Fruit fly (Drosophila melanogaster) whole organism, embryonic: ENCODE measurements around the gene nod.

Experiments used
- Atf3 ChIP-seq: fragments of 200-800 bp; sonication (Bioruptor generic); optimal IDR thresholded peaks from 3 replicates; lab custom pipeline; 2016; ENCODE audit warnings: missing biosample characterization, missing genetic modification characterization
- CG11398 ChIP-seq: fragments of 200-800 bp; sonication (Bioruptor generic); optimal IDR thresholded peaks from 2 replicates; lab custom pipeline; 2016; ENCODE audit warnings: missing biosample characterization, missing genetic modification characterization
- CG12155 ChIP-seq: fragments of 200-800 bp; sonication (Bioruptor generic); optimal IDR thresholded peaks from 3 replicates; lab custom pipeline; 2016; ENCODE audit warnings: missing biosample characterization, missing genetic modification characterization
- CG1233 ChIP-seq: fragments of 200-800 bp; sonication (Bioruptor generic); optimal IDR thresholded peaks from 4 replicates; lab custom pipeline; 2018; ENCODE audit warnings: missing biosample characterization, mild to moderate bottlenecking, missing genetic modification characterization
- CG13123 ChIP-seq: fragments of 200-800 bp; sonication (Bioruptor generic); optimal IDR thresholded peaks from 2 replicates; lab custom pipeline; 2016; ENCODE audit warnings: missing biosample characterization, missing genetic modification characterization
- CG16815 ChIP-seq: fragments of 200-800 bp; sonication (Bioruptor generic); optimal IDR thresholded peaks from 3 replicates; lab custom pipeline; 2017; ENCODE audit warnings: missing biosample characterization, mild to moderate bottlenecking, missing genetic modification characterization
- CG17328 ChIP-seq: fragments of 200-800 bp; sonication (Bioruptor generic); IDR thresholded peaks from 2 replicates; pipeline ENCODE4 v1.3.6; 2022; ENCODE audit warnings: missing biosample characterization, missing genetic modification characterization
- CG18011 ChIP-seq: fragments of 200-800 bp; sonication (Bioruptor generic); optimal IDR thresholded peaks from 2 replicates; lab custom pipeline; 2017; ENCODE audit warnings: missing biosample characterization, missing genetic modification characterization, mild to moderate bottlenecking, moderate library complexity, missing genotype
- CG18476 ChIP-seq: fragments of 200-800 bp; sonication (Bioruptor generic); optimal IDR thresholded peaks from 2 replicates; lab custom pipeline; 2016; ENCODE audit warnings: missing biosample characterization, mild to moderate bottlenecking, missing genetic modification characterization
- CG2875 ChIP-seq: fragments of 200-800 bp; sonication (Bioruptor generic); optimal IDR thresholded peaks from 2 replicates; lab custom pipeline; 2017; ENCODE audit warnings: missing biosample characterization, mild to moderate bottlenecking, missing genetic modification characterization, missing genetic modification reagents
- CG4730 ChIP-seq: fragments of 200-800 bp; sonication (Bioruptor generic); IDR thresholded peaks from 2 replicates; pipeline ENCODE4 v1.3.6; 2022; ENCODE audit warnings: missing biosample characterization, missing genetic modification characterization
- CG5180 ChIP-seq: fragments of 200-800 bp; sonication (Bioruptor generic); optimal IDR thresholded peaks from 3 replicates; lab custom pipeline; 2017; ENCODE audit warnings: missing biosample characterization, missing genetic modification characterization, mild to moderate bottlenecking, moderate library complexity, missing genetic modification reagents
- CG6689 ChIP-seq: fragments of 200-800 bp; sonication (Bioruptor generic); IDR thresholded peaks from 2 replicates; pipeline ENCODE4 v1.3.6; 2022; ENCODE audit warnings: missing biosample characterization, missing genetic modification characterization
- CG6765 ChIP-seq: fragments of 200-800 bp; sonication (Bioruptor generic); optimal IDR thresholded peaks from 3 replicates; lab custom pipeline; 2017; ENCODE audit warnings: missing biosample characterization, mild to moderate bottlenecking, missing genetic modification characterization
- CG7357 ChIP-seq: fragments of 200-800 bp; sonication (Bioruptor generic); IDR thresholded peaks from 3 replicates; pipeline ENCODE4 v1.3.6; 2022; ENCODE audit warnings: missing biosample characterization, missing genetic modification characterization
- CG7928 ChIP-seq: fragments of 200-800 bp; sonication (Bioruptor generic); optimal IDR thresholded peaks from 2 replicates; lab custom pipeline; 2017; ENCODE audit warnings: missing biosample characterization, mild to moderate bottlenecking, missing genetic modification characterization
- CG8089 ChIP-seq: fragments of 200-800 bp; sonication (Bioruptor generic); optimal IDR thresholded peaks from 3 replicates; lab custom pipeline; 2016; ENCODE audit warnings: missing biosample characterization, missing genetic modification characterization
- CG9817 ChIP-seq: fragments of 200-800 bp; sonication (Bioruptor generic); optimal IDR thresholded peaks from 2 replicates; lab custom pipeline; 2018; ENCODE audit warnings: missing biosample characterization, mild to moderate bottlenecking, missing genetic modification characterization, moderate library complexity
- Dad ChIP-seq: fragments of 200-800 bp; sonication (Bioruptor generic); optimal IDR thresholded peaks from 3 replicates; lab custom pipeline; 2016; ENCODE audit warnings: missing biosample characterization, missing genetic modification characterization
- Doc2 ChIP-seq: fragments of 200-800 bp; sonication (Bioruptor generic); IDR thresholded peaks from 2 replicates; pipeline ENCODE4 v1.3.6; 2022; ENCODE audit warnings: missing biosample characterization, missing genetic modification characterization
- Ets65A ChIP-seq: fragments of 200-800 bp; sonication (Bioruptor generic); peaks from one replicate; lab custom pipeline; 2016; ENCODE audit warnings: missing biosample characterization, missing genetic modification characterization
- Ets97D ChIP-seq: fragments of 200-800 bp; sonication (Bioruptor generic); optimal IDR thresholded peaks from 3 replicates; lab custom pipeline; 2016; ENCODE audit warnings: missing biosample characterization, missing genetic modification characterization
- GATAe ChIP-seq: fragments of 200-800 bp; sonication (Bioruptor generic); conservative IDR thresholded peaks from 2 replicates; pipeline ENCODE4 v1.3.6; 2022; ENCODE audit warnings: missing biosample characterization, missing genetic modification characterization
- Gug ChIP-seq: fragments of 200-800 bp; sonication (Bioruptor generic); IDR thresholded peaks from 4 replicates; pipeline ENCODE4 v1.3.6; 2022; ENCODE audit warnings: missing biosample characterization, missing genetic modification characterization
- Mrtf ChIP-seq: fragments of 200-800 bp; sonication (Bioruptor generic); IDR thresholded peaks from 3 replicates; pipeline ENCODE4 v1.3.6; 2022; ENCODE audit warnings: missing biosample characterization, missing genetic modification characterization
- Nf-YA ChIP-seq: fragments of 200-800 bp; sonication (Bioruptor generic); IDR thresholded peaks from 2 replicates; pipeline ENCODE4 v1.3.6; 2022; ENCODE audit warnings: missing biosample characterization, missing genetic modification characterization
- Usf ChIP-seq: fragments of 200-800 bp; sonication (Bioruptor generic); optimal IDR thresholded peaks from 2 replicates; lab custom pipeline; 2017; ENCODE audit warnings: missing genotype, missing biosample characterization, missing genetic modification characterization
- ab ChIP-seq: fragments of 200-800 bp; sonication (Bioruptor generic); optimal IDR thresholded peaks from 2 replicates; lab custom pipeline; 2016; ENCODE audit warnings: missing biosample characterization, missing genetic modification characterization
- ara ChIP-seq: fragments of 200-800 bp; sonication (Bioruptor generic); IDR thresholded peaks from 2 replicates; pipeline ENCODE4 v1.3.6; 2022; ENCODE audit warnings: missing biosample characterization, missing genetic modification characterization
- ase ChIP-seq: fragments of 200-800 bp; sonication (Bioruptor generic); IDR thresholded peaks from 3 replicates; pipeline ENCODE4 v1.3.6; 2022; ENCODE audit warnings: missing biosample characterization, missing genetic modification characterization
- az2 ChIP-seq: fragments of 200-800 bp; sonication (Bioruptor generic); optimal IDR thresholded peaks from 3 replicates; lab custom pipeline; 2016; ENCODE audit warnings: missing biosample characterization, missing genetic modification characterization
- caup ChIP-seq: fragments of 200-800 bp; sonication (Bioruptor generic); optimal IDR thresholded peaks from 3 replicates; lab custom pipeline; 2017; ENCODE audit warnings: missing biosample characterization, mild to moderate bottlenecking, missing genetic modification characterization, moderate library complexity; ENCODE audit not compliant: severe bottlenecking
- chn ChIP-seq: fragments of 200-800 bp; sonication (Bioruptor generic); optimal IDR thresholded peaks from 2 replicates; lab custom pipeline; 2016; ENCODE audit warnings: missing biosample characterization, missing genetic modification characterization
- croc ChIP-seq: fragments of 200-800 bp; sonication (Bioruptor generic); conservative IDR thresholded peaks from 3 replicates; pipeline ENCODE4 v1.3.6; 2022; ENCODE audit warnings: missing biosample characterization, missing genetic modification characterization
- crp ChIP-seq, 2 experiments: fragments of 200-800 bp; sonication (Bioruptor generic); optimal IDR thresholded peaks; 2 replicates in 1 of 2; 3 replicates in 1 of 2; lab custom pipeline; 2017; ENCODE audit warnings: missing biosample characterization in 2 of 2, missing genetic modification characterization in 2 of 2, mild to moderate bottlenecking in 1 of 2, moderate library complexity in 1 of 2
- cwo ChIP-seq: fragments of 200-800 bp; sonication (Bioruptor generic); optimal IDR thresholded peaks from 3 replicates; lab custom pipeline; 2017; ENCODE audit warnings: missing biosample characterization, missing genetic modification characterization, mild to moderate bottlenecking, moderate library complexity, missing genetic modification reagents
- esg ChIP-seq: fragments of 200-800 bp; sonication (Bioruptor generic); conservative IDR thresholded peaks from 2 replicates; pipeline ENCODE4 v1.3.6; 2022; ENCODE audit warnings: missing biosample characterization, missing genetic modification characterization
- gfzf ChIP-seq: fragments of 200-800 bp; sonication (Bioruptor generic); optimal IDR thresholded peaks from 2 replicates; lab custom pipeline; 2016; ENCODE audit warnings: missing biosample characterization, mild to moderate bottlenecking, missing genetic modification characterization, moderate library complexity
- nerfin-2 ChIP-seq: fragments of 200-800 bp; sonication (Bioruptor generic); IDR thresholded peaks from 2 replicates; pipeline ENCODE4 v1.3.6; 2022; ENCODE audit warnings: missing biosample characterization, missing genetic modification characterization; ENCODE audit not compliant: partially characterized antibody
- pan ChIP-seq, 4 experiments: fragments of >200 bp in 3 of 4; fragments of 200-800 bp in 1 of 4; sonication (Bioruptor generic) in 1 of 4; optimal IDR thresholded peaks in 3 of 4; IDR thresholded peaks in 1 of 4; 2 replicates each; pipeline versions ENCODE4 v1.3.6 to Lab custom; 2017 to 2022; ENCODE audit warnings: missing biosample characterization in 2 of 4, missing genetic modification characterization in 2 of 4, mixed read lengths in 1 of 4
- pb ChIP-seq: fragments of 200-800 bp; sonication (Bioruptor generic); optimal IDR thresholded peaks from 3 replicates; lab custom pipeline; 2016; ENCODE audit warnings: missing biosample characterization, missing genetic modification characterization
- pros ChIP-seq: fragments of 200-800 bp; sonication (Bioruptor generic); optimal IDR thresholded peaks from 3 replicates; lab custom pipeline; 2019; ENCODE audit warnings: missing biosample characterization, mild to moderate bottlenecking, missing genetic modification characterization, moderate library complexity
- sd ChIP-seq: fragments of 200-800 bp; sonication (Bioruptor generic); optimal IDR thresholded peaks from 3 replicates; lab custom pipeline; 2018; ENCODE audit warnings: missing biosample characterization, mild to moderate bottlenecking, missing genetic modification characterization, moderate library complexity
- sima ChIP-seq: fragments of 200-800 bp; sonication (Bioruptor generic); optimal IDR thresholded peaks from 2 replicates; lab custom pipeline; 2016; ENCODE audit warnings: missing biosample characterization, missing genetic modification characterization
- sob ChIP-seq: fragments of 200-800 bp; sonication (Bioruptor generic); IDR thresholded peaks from 2 replicates; pipeline ENCODE4 v1.3.6; 2022; ENCODE audit warnings: missing biosample characterization, missing genetic modification characterization
- sug ChIP-seq: fragments of 200-800 bp; optimal IDR thresholded peaks from 2 replicates; lab custom pipeline; 2019; ENCODE audit warnings: missing biosample characterization, mild to moderate bottlenecking, missing genetic modification characterization, moderate library complexity
- vfl ChIP-seq: fragments of 200-800 bp; sonication (Bioruptor generic); optimal IDR thresholded peaks from 2 replicates; lab custom pipeline; 2016; ENCODE audit warnings: missing biosample characterization, missing genetic modification characterization
- vnd ChIP-seq: fragments of 200-800 bp; sonication (Bioruptor generic); IDR thresholded peaks from 3 replicates; pipeline ENCODE4 v1.3.6; 2022; ENCODE audit warnings: missing biosample characterization, missing genetic modification characterization; ENCODE audit not compliant: partially characterized antibody
- wek ChIP-seq: fragments of 200-800 bp; sonication (Bioruptor generic); optimal IDR thresholded peaks from 3 replicates; lab custom pipeline; 2018; ENCODE audit warnings: missing biosample characterization, mild to moderate bottlenecking, missing genetic modification characterization, moderate library complexity

Gene nod

DNA sequence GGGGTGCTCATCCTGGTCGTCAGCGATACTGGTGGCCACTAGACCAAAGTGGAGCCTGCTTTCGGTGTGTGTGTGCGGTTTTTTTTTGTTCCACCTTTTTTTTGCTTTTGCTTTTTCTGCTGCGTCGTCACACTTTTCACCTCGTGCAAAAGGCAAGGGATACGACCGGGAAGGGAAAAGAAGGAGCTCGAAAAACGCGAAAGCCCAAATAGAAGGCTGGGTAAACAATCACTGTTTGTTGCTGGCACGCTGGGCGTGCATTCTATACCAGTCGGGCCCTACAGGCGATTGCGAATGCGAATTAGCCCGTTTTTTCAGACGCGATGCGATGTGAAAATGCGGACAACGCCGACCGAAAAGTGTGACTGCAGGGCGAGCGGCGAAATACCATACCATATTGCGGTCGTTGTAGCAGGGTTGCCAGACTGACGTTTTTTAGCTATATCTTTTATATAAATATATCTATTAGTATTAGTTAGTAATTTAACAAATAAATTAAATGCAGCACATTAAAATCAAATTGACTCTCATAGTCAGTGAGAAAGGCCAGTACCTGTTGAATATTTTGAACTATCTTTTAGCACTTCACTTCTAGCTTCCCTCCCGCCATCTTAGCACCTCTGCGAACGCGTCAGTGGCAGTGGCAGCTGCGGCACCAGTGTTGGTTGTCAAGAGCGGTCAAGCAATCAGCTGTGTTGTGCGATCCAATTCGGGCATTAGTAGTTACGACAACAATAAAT lies 10.4 kb upstream of the nod start, which contains the start of the genes Polr2A and CG11699 (continued):
- TF ChIP-seq Mrtf = no peak
- TF ChIP-seq Ets65A (GFP tag; lab: Kevin White, UChicago) = peak; percentile 81
- TF ChIP-seq CG2875 = no peak
- TF ChIP-seq CG18011 (GFP tag; lab: Kevin White, UChicago) = no peak
- TF ChIP-seq CG9817 (tag; lab: Kevin White, UChicago) = peak; percentile 53
- TF ChIP-seq CG1233 (GFP tag; lab: Kevin White, UChicago) = peak; percentile 14
- TF ChIP-seq caup = no peak
- no peak; the same call in 2 of the 3 replicates for TF ChIP-seq croc (GFP tag; lab: Robert Waterston, UW)
- no peak for TF ChIP-seq CG5180 (GFP tag; lab: Kevin White, UChicago)
- no peak for TF ChIP-seq cwo (GFP tag; lab: Kevin White, UChicago)
- no peak for TF ChIP-seq CG18476 (GFP tag; lab: Kevin White, UChicago)
- TF ChIP-seq CG7357 (GFP tag; lab: Robert Waterston, UW) = no peak; the same call in 2 of the 3 replicates
- TF ChIP-seq CG8089 (GFP tag; lab: Kevin White, UChicago) = no peak
- no peak for TF ChIP-seq wek
- no peak for TF ChIP-seq pb (GFP tag; lab: Kevin White, UChicago)
- TF ChIP-seq CG7928 (GFP tag; lab: Kevin White, UChicago) = no peak
- no peak for TF ChIP-seq Doc2 (GFP tag; lab: Robert Waterston, UW)
- no peak for TF ChIP-seq ase
- no peak for TF ChIP-seq Gug (GFP tag; lab: Robert Waterston, UW)
- peak; percentile 57 for TF ChIP-seq sob (GFP tag; lab: Robert Waterston, UW)
- no peak for TF ChIP-seq CG13123 (GFP tag; lab: Kevin White, UChicago)
- TF ChIP-seq CG11398 (GFP tag; lab: Kevin White, UChicago) = no peak
- TF ChIP-seq CG4730 (GFP tag; lab: Robert Waterston, UW) = no peak
- TF ChIP-seq crp (GFP tag; optimal IDR thresholded peaks at IDR 0.05; lab: Kevin White, UChicago) = peak; percentile 3 to 90
- TF ChIP-seq pan (optimal IDR thresholded peaks at IDR 0.05; lab: Kevin White, UChicago) = no peak
- no peak for TF ChIP-seq pan (GFP tag; optimal IDR thresholded peaks at IDR 0.05 in 1 of 2, IDR thresholded peaks at IDR 0.05 in 1 of 2)
- TF ChIP-seq Dad (GFP tag; lab: Kevin White, UChicago) = no peak
- TF ChIP-seq CG6765 = no peak
- no peak for TF ChIP-seq ab (GFP tag; lab: Kevin White, UChicago)
- no peak for TF ChIP-seq sima (GFP tag; lab: Kevin White, UChicago)
- no peak for TF ChIP-seq CG6689
- peak; percentile 62 for TF ChIP-seq gfzf (GFP tag; lab: Kevin White, UChicago)
- TF ChIP-seq pros (GFP tag; lab: Kevin White, UChicago) = no peak
- no peak for TF ChIP-seq Nf-YA (GFP tag; lab: Robert Waterston, UW)
- TF ChIP-seq Usf = peak; percentile 20
- TF ChIP-seq ara (GFP tag; lab: Robert Waterston, UW) = no peak
- TF ChIP-seq nerfin-2 (GFP tag; lab: Robert Waterston, UW) = no peak
- peak; percentile 75 for TF ChIP-seq sug (tag; lab: Kevin White, UChicago)
- no peak for TF ChIP-seq chn (GFP tag; lab: Kevin White, UChicago)
- TF ChIP-seq GATAe (GFP tag; lab: Robert Waterston, UW) = no peak
- TF ChIP-seq sd (tag; lab: Kevin White, UChicago) = no peak
- no peak for TF ChIP-seq vfl (GFP tag; lab: Kevin White, UChicago)
- no peak for TF ChIP-seq vnd (GFP tag; lab: Robert Waterston, UW)
- TF ChIP-seq Ets97D (GFP tag; lab: Kevin White, UChicago) = no peak
- no peak for TF ChIP-seq CG17328 (GFP tag; lab: Robert Waterston, UW)
- TF ChIP-seq CG12155 = peak; percentile 45
- no peak for TF ChIP-seq esg (GFP tag; lab: Robert Waterston, UW)
- peak; percentile 19 for TF ChIP-seq az2 (GFP tag; lab: Kevin White, UChicago)
- TF ChIP-seq CG16815 (GFP tag; lab: Kevin White, UChicago) = no peak
- no peak for TF ChIP-seq Atf3 (GFP tag; lab: Kevin White, UChicago)
